Worm (Caenorhabditis elegans): ENCODE data around the gene C42C1.12.

DNA sequence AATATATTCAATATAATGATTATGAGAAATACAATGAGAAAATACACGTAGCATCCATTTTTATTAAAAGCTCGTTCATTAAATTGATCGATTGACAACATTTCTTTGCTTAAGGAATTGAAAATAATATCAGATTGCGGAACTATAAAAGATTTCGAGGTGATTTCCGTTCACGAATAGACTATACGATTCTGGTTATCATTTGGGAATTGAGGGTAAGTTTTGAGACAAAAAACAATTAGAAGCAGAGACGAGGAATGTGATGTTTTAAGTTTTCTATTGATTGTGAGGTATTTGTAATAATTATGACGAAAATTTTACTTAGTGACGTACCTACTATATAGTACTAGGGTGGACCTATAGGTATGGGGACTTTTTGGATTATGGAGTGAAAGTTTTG, 43.2 kb downstream of the C42C1.12 start, which contains the start of gene sre-19:
- no peak for TF ChIP-seq lsy-2 (tag; optimal IDR thresholded peaks at IDR 0.05)
- no peak for TF ChIP-seq zip-11 (GFP tag; IDR thresholded peaks at IDR 0.05)
- TF ChIP-seq Y5F2A.4 (GFP tag; optimal IDR thresholded peaks at IDR 0.05), result no peak
- TF ChIP-seq unc-62 (GFP tag; optimal IDR thresholded peaks at IDR 0.05 in 1 of 2), result no peak
- TF ChIP-seq unc-62 (tag; optimal IDR thresholded peaks at IDR 0.05), result no peak
- no peak for TF ChIP-seq nhr-237 (tag; optimal IDR thresholded peaks at IDR 0.05)
- TF ChIP-seq fos-1 (tag; optimal IDR thresholded peaks at IDR 0.05), result no peak
- TF ChIP-seq daf-19 (GFP tag; conservative IDR thresholded peaks at IDR 0.05), result no peak
